Worm (Caenorhabditis elegans) whole organism, L4/young adult: ENCODE measurements around the gene col-39.
A peak's percentile ranks its signal among the peaks of the same experiment; 100 is the strongest.

Source experiments
- W03F9.2 ChIP-seq: fragments of 150-350 bp; optimal IDR thresholded peaks from 2 replicates; lab custom pipeline; 2014; ENCODE audit warnings: missing biosample characterization, missing genetic modification characterization
- dao-5 ChIP-seq: sonication (generic microtip); optimal IDR thresholded peaks from 2 replicates; lab custom pipeline; 2016; ENCODE audit warnings: missing genotype, missing genetic modification characterization, moderate library complexity, missing compliant biosample characterization
- him-1 ChIP-seq: sonication (generic microtip); optimal IDR thresholded peaks from 2 replicates; lab custom pipeline; 2016; ENCODE audit warnings: missing genotype, missing genetic modification reagents, missing genetic modification characterization, missing compliant biosample characterization

The col-39 gene

ce11 chrII:10730702-10731101, 26.0 kb downstream of the col-39 start:
- TF ChIP-seq dao-5 (tag; lab: Kevin White, UChicago), result no peak
- TF ChIP-seq him-1 (tag; lab: Kevin White, UChicago), result no peak
- TF ChIP-seq W03F9.2 (tag; lab: Kevin White, UChicago), result no peak

- TF ChIP-seq dao-5 (tag; lab: Kevin White, UChicago), result no peak
- TF ChIP-seq W03F9.2 (tag; lab: Kevin White, UChicago), result no peak
- TF ChIP-seq him-1 (tag; lab: Kevin White, UChicago), result no peak
These were observed 26.8 kb downstream of the col-39 start, which contains the start of gene glb-12 for ce11 chrII:10731552-10731951. Gene glb-12, minus strand, starts transcription at chrII:10731652.

ce11 chrII:10737059-10737458, 32.3 kb downstream of the col-39 start, which contains the start of gene C52A11.3:
Gene C52A11.3, plus strand, starts transcription at chrII:10737359.
- TF ChIP-seq W03F9.2 (tag; lab: Kevin White, UChicago), result no peak
- no peak for TF ChIP-seq him-1 (tag; lab: Kevin White, UChicago)
- no peak for TF ChIP-seq dao-5 (tag; lab: Kevin White, UChicago)

ce11 chrII:10744801-10745200, 40.1 kb downstream of the col-39 start:
- TF ChIP-seq him-1 (tag; lab: Kevin White, UChicago) (peak; percentile 0), W03F9.2 (tag; lab: Kevin White, UChicago) (no peak)

- TF ChIP-seq dao-5 (tag; lab: Kevin White, UChicago) (no peak), W03F9.2 (tag; lab: Kevin White, UChicago) (no peak), him-1 (tag; lab: Kevin White, UChicago) (no peak)
These were observed 49.0 kb downstream of the col-39 start for ce11 chrII:10753694-10754093.

- TF ChIP-seq him-1 (tag; lab: Kevin White, UChicago), result no peak
- no peak for TF ChIP-seq W03F9.2 (tag; lab: Kevin White, UChicago)
- TF ChIP-seq dao-5 (tag; lab: Kevin White, UChicago), result no peak
These were observed 50.7 kb downstream of the col-39 start for ce11 chrII:10755455-10755854.
